Fruit fly (Drosophila melanogaster) whole organism, pupa: ENCODE data around the gene CG13102.

Experiments used
- CG10348 ChIP-seq: fragments of 200-800 bp; sonication (Bioruptor generic); IDR thresholded peaks from 2 replicates; pipeline ENCODE4 v1.3.6; 2022; ENCODE audit warnings: missing biosample characterization, missing genetic modification characterization
- CG12605 ChIP-seq: fragments of 200-800 bp; sonication (Bioruptor generic); IDR thresholded peaks from 2 replicates; pipeline ENCODE4 v1.3.6; 2022; ENCODE audit warnings: missing biosample characterization, missing genetic modification characterization
- CG13204 ChIP-seq: fragments of 200-800 bp; sonication (Bioruptor generic); optimal IDR thresholded peaks from 2 replicates; lab custom pipeline; 2018; ENCODE audit warnings: missing biosample characterization, mild to moderate bottlenecking, missing genetic modification characterization, moderate library complexity
- CG14655 ChIP-seq: fragments of 200-800 bp; sonication (Bioruptor generic); optimal IDR thresholded peaks from 3 replicates; lab custom pipeline; 2017; ENCODE audit warnings: mild to moderate bottlenecking, missing biosample characterization, missing genetic modification reagents, missing genetic modification characterization
- CG15710 ChIP-seq: fragments of 200-800 bp; sonication (Bioruptor generic); optimal IDR thresholded peaks from 2 replicates; lab custom pipeline; 2018; ENCODE audit warnings: missing biosample characterization, mild to moderate bottlenecking, missing genetic modification characterization, moderate library complexity
- CG17806 ChIP-seq: fragments of 200-800 bp; sonication (Bioruptor generic); optimal IDR thresholded peaks from 2 replicates; lab custom pipeline; 2018; ENCODE audit warnings: missing biosample characterization, mild to moderate bottlenecking, missing genetic modification characterization, moderate library complexity
- CG32121 ChIP-seq: fragments of 200-800 bp; sonication (Bioruptor generic); IDR thresholded peaks from 2 replicates; pipeline ENCODE4 v1.3.6; 2022; ENCODE audit warnings: missing biosample characterization, missing genetic modification characterization
- CG34367 ChIP-seq: fragments of 200-800 bp; sonication (Bioruptor generic); optimal IDR thresholded peaks from 2 replicates; lab custom pipeline; 2018; ENCODE audit warnings: missing biosample characterization, mild to moderate bottlenecking, missing genetic modification characterization
- CG4496 ChIP-seq: fragments of 200-800 bp; sonication (Bioruptor generic); IDR thresholded peaks from 3 replicates; pipeline ENCODE4 v1.3.6; 2022; ENCODE audit warnings: missing biosample characterization, missing genetic modification characterization
- CG8159 ChIP-seq: fragments of 200-800 bp; sonication (Bioruptor generic); optimal IDR thresholded peaks from 3 replicates; lab custom pipeline; 2018; ENCODE audit warnings: missing biosample characterization, mild to moderate bottlenecking, missing genetic modification characterization, moderate library complexity
- CG8301 ChIP-seq: fragments of 200-800 bp; sonication (Bioruptor generic); optimal IDR thresholded peaks from 2 replicates; lab custom pipeline; 2018; ENCODE audit warnings: missing biosample characterization, mild to moderate bottlenecking, missing genetic modification characterization
- CG9948 ChIP-seq: fragments of 200-800 bp; sonication (Bioruptor generic); optimal IDR thresholded peaks from 2 replicates; lab custom pipeline; 2018; ENCODE audit warnings: missing biosample characterization, mild to moderate bottlenecking, missing genetic modification characterization, moderate library complexity
- D1 ChIP-seq: fragments of 200-800 bp; sonication (Bioruptor generic); optimal IDR thresholded peaks from 2 replicates; lab custom pipeline; 2018; ENCODE audit warnings: missing biosample characterization, mild to moderate bottlenecking, missing genetic modification characterization, moderate library complexity
- EcR ChIP-seq: fragments of 200-800 bp; sonication (Bioruptor generic); optimal IDR thresholded peaks from 3 replicates; lab custom pipeline; 2019; ENCODE audit warnings: missing biosample characterization, missing genetic modification characterization, mild to moderate bottlenecking, moderate library complexity, missing genetic modification reagents
- Ets98B ChIP-seq: fragments of 200-800 bp; sonication (Bioruptor generic); IDR thresholded peaks from 2 replicates; pipeline ENCODE4 v1.3.6; 2022; ENCODE audit warnings: missing biosample characterization, missing genetic modification characterization
- Pif1A ChIP-seq: fragments of 200-800 bp; sonication (Bioruptor generic); optimal IDR thresholded peaks from 3 replicates; lab custom pipeline; 2016; ENCODE audit warnings: missing biosample characterization, missing genetic modification characterization
- Pif1B ChIP-seq: fragments of 200-800 bp; sonication (Bioruptor generic); optimal IDR thresholded peaks from 3 replicates; lab custom pipeline; 2016; ENCODE audit warnings: missing biosample characterization, missing genetic modification characterization
- Snoo ChIP-seq: fragments of 200-800 bp; sonication (Bioruptor generic); optimal IDR thresholded peaks from 3 replicates; lab custom pipeline; 2017; ENCODE audit warnings: missing biosample characterization, mild to moderate bottlenecking, missing genetic modification characterization, inconsistent platforms
- fd96Ca ChIP-seq: fragments of 200-800 bp; sonication (Bioruptor generic); IDR thresholded peaks from 3 replicates; pipeline ENCODE4 v1.3.6; 2022; ENCODE audit warnings: missing biosample characterization, missing genetic modification characterization
- gl ChIP-seq: fragments of 200-800 bp; sonication (Bioruptor generic); optimal IDR thresholded peaks from 2 replicates; lab custom pipeline; 2018; ENCODE audit warnings: missing biosample characterization, mild to moderate bottlenecking, missing genetic modification characterization
- rn ChIP-seq: fragments of 200-800 bp; sonication (Bioruptor generic); IDR thresholded peaks from 2 replicates; pipeline ENCODE4 v1.3.6; 2022; ENCODE audit warnings: missing biosample characterization, missing genetic modification characterization

CG13102 gene

dm6 chr2L:9011543-9012238 lies at the start of gene CG13102:
TSS of gene CG13102 (plus strand) at chr2L:9012188.
- TF ChIP-seq CG12605 (GFP tag; lab: Robert Waterston, UW) (no peak), CG4496 (GFP tag; lab: Robert Waterston, UW) (no peak), CG34367 (tag; lab: Kevin White, UChicago) (no peak), Ets98B (GFP tag; lab: Robert Waterston, UW) (no peak), CG8159 (tag; lab: Kevin White, UChicago) (no peak), Snoo (tag; lab: Kevin White, UChicago) (no peak), D1 (tag; lab: Kevin White, UChicago) (no peak)

DNA sequence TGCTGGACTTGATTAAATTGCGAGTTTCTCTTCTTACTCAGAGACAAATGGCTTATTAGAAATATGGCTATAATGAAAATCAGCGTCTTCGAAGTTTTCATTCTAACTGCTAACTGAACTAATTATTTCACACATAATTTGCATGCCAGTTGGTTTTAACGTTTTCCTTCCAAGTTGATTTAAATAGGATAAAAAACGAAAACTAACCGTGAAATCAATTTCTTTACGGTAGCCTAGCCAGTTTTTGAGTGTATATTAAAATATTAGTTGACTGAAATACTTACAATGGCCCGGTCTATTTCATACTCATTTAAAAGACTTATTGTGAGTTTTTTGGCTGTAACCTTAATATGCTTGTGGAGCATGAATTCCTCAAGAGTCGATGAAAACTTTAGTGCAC lies 49.7 kb upstream of the CG13102 start, which contains the start of the genes CG9525 and CG32985:
TSS of gene CG9525 (minus strand) at position 101 of the 400 bp plus-strand sequence.
TSS of gene CG32985 (plus strand) at position 280 of the 400 bp plus-strand sequence.
- TF ChIP-seq CG13204 (GFP tag; lab: Kevin White, UChicago) (no peak), D1 (tag; lab: Kevin White, UChicago) (no peak), Ets98B (GFP tag; lab: Robert Waterston, UW) (no peak), fd96Ca (GFP tag; lab: Robert Waterston, UW) (no peak), CG17806 (tag; lab: Kevin White, UChicago) (no peak)

dm6 chr2L:8964657-8965056 lies 47.3 kb upstream of the CG13102 start, which contains the start of gene CG32984:
TSS of gene CG32984 (plus strand) at chr2L:8964957.
- TF ChIP-seq rn (GFP tag; lab: Robert Waterston, UW) (no peak), gl (no peak), fd96Ca (GFP tag; lab: Robert Waterston, UW) (no peak), EcR (no peak), CG32121 (GFP tag; lab: Robert Waterston, UW) (no peak), CG13204 (GFP tag; lab: Kevin White, UChicago) (no peak), CG17806 (tag; lab: Kevin White, UChicago) (no peak), CG12605 (GFP tag; lab: Robert Waterston, UW) (no peak), CG34367 (tag; lab: Kevin White, UChicago) (no peak), CG14655 (GFP tag; lab: Kevin White, UChicago) (no peak), Pif1B (GFP tag; lab: Kevin White, UChicago) (no peak), Snoo (tag; lab: Kevin White, UChicago) (no peak), CG15710 (tag; lab: Kevin White, UChicago) (no peak), CG8301 (tag; lab: Kevin White, UChicago) (no peak), CG4496 (GFP tag; lab: Robert Waterston, UW) (no peak), Ets98B (GFP tag; lab: Robert Waterston, UW) (no peak)

DNA sequence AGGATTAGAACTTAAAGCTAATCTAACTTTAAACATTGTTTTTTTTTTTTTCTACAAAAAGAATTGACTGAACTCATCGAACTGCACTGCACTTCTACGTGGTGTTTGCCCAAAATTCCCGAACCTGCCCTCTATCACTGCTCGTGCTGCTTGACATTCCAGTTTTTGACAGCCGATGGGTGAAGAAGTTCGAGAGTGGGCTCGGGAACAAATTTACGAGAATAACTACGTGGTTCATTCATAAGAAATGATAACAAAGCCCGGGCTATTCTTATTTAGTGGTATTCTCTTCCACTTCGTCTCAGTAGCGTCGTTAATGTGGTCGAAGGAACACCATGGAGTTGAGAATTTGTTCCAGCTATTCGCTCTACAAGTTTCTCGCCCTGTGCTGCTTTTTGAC lies 44.8 kb upstream of the CG13102 start, which contains the start of gene CG18088:
TSS of gene CG18088 (plus strand) at position 301 of the 400 bp plus-strand sequence.
- TF ChIP-seq CG15710 (tag; lab: Kevin White, UChicago) (no peak), CG9948 (tag; lab: Kevin White, UChicago) (no peak), CG8301 (tag; lab: Kevin White, UChicago) (no peak), Snoo (tag; lab: Kevin White, UChicago) (no peak), CG14655 (GFP tag; lab: Kevin White, UChicago) (no peak), CG8159 (tag; lab: Kevin White, UChicago) (no peak), CG13204 (GFP tag; lab: Kevin White, UChicago) (no peak), CG12605 (GFP tag; lab: Robert Waterston, UW) (no peak), EcR (no peak), Pif1A (no peak), CG10348 (GFP tag; lab: Robert Waterston, UW) (no peak)

- TF ChIP-seq CG9948 (tag; lab: Kevin White, UChicago) (no peak), CG8159 (tag; lab: Kevin White, UChicago) (no peak), CG32121 (GFP tag; lab: Robert Waterston, UW) (no peak), CG13204 (GFP tag; lab: Kevin White, UChicago) (no peak), CG4496 (GFP tag; lab: Robert Waterston, UW) (no peak)
These were observed 39.1 kb upstream of the CG13102 start for dm6 chr2L:8972905-8973304.

DNA sequence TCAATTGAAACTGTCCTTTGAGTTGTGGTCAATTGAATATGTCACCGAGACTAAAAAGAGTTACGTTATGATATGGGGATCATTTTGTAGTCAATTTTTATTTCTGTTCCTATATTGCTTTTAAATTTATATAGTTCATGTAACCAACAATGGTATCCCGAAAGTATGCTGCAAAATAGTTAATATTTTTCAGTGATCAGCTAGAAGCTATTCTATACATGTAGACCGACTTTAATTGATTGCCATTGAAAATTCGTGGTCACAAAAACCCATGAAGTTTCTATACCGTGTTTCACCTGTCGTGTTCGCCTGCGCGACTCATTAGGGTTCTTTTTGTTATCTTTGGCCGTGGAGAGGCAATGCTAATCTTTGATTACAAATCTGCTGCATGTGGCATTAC lies 37.5 kb upstream of the CG13102 start:
- TF ChIP-seq CG32121 (GFP tag; lab: Robert Waterston, UW), result no peak
- TF ChIP-seq EcR, result no peak
- TF ChIP-seq rn (GFP tag; lab: Robert Waterston, UW), result no peak
- TF ChIP-seq gl, result no peak
- no peak for TF ChIP-seq Snoo (tag; lab: Kevin White, UChicago)
- no peak for TF ChIP-seq CG17806 (tag; lab: Kevin White, UChicago)
- TF ChIP-seq CG10348 (GFP tag; lab: Robert Waterston, UW), result no peak
- TF ChIP-seq Pif1A, result no peak
- TF ChIP-seq Pif1B (GFP tag; lab: Kevin White, UChicago), result no peak
- TF ChIP-seq CG12605 (GFP tag; lab: Robert Waterston, UW), result no peak
- TF ChIP-seq CG4496 (GFP tag; lab: Robert Waterston, UW), result no peak
- TF ChIP-seq CG13204 (GFP tag; lab: Kevin White, UChicago), result no peak
- TF ChIP-seq, all 21 proteins: peak for 0
